Fruit fly (Drosophila melanogaster): Measurements from ENCODE around the gene Mrm2.

The Mrm2 gene

dm6 chr3R:19890340-19890998 is 29.1 kb downstream of the Mrm2 start, which contains the start of gene CG4733:
Gene CG4733 (plus strand): TSS chr3R:19890689.
- no peak for TF ChIP-seq CG7045 (GFP tag; optimal IDR thresholded peaks at IDR 0.05)
- no peak for TF ChIP-seq CG1620 (GFP tag; optimal IDR thresholded peaks at IDR 0.05)
- no peak for TF ChIP-seq CG12768 (GFP tag; optimal IDR thresholded peaks at IDR 0.05)
- no peak for TF ChIP-seq Clk (GFP tag; optimal IDR thresholded peaks at IDR 0.05)
- peak; percentile 20 for TF ChIP-seq toe (GFP tag; optimal IDR thresholded peaks at IDR 0.05)
- peak; percentile 30 for TF ChIP-seq CG7101 (tag; optimal IDR thresholded peaks at IDR 0.05)
- peak; percentile 33 for TF ChIP-seq ovo (GFP tag; optimal IDR thresholded peaks at IDR 0.05)
- peak; percentile 55 for TF ChIP-seq CG5204 (GFP tag; optimal IDR thresholded peaks at IDR 0.05)
- no peak for TF ChIP-seq Mnt (GFP tag; optimal IDR thresholded peaks at IDR 0.05)
- no peak for TF ChIP-seq CG33017 (tag; optimal IDR thresholded peaks at IDR 0.05)
- no peak for TF ChIP-seq cnc (optimal IDR thresholded peaks at IDR 0.05)
- TF ChIP-seq Crg-1 (GFP tag; optimal IDR thresholded peaks at IDR 0.05), result no peak
- TF ChIP-seq pad (GFP tag; optimal IDR thresholded peaks at IDR 0.05), result peak; percentile 2
- TF ChIP-seq tj (GFP tag; optimal IDR thresholded peaks at IDR 0.05), result peak; percentile 7
- no peak for TF ChIP-seq CG11617 (GFP tag; optimal IDR thresholded peaks at IDR 0.05)
- TF ChIP-seq Hr96 (GFP tag; optimal IDR thresholded peaks at IDR 0.05), result no peak

- TF ChIP-seq CG14711 (tag; optimal IDR thresholded peaks at IDR 0.05) (no peak), CG12768 (GFP tag; optimal IDR thresholded peaks at IDR 0.05) (peak; percentile 12), Crg-1 (GFP tag; optimal IDR thresholded peaks at IDR 0.05) (no peak)
Observed at dm6 chr3R:19891363-19891762, 30.0 kb downstream of the Mrm2 start.

- TF ChIP-seq Clk (GFP tag; optimal IDR thresholded peaks at IDR 0.05) (no peak), ovo (GFP tag; optimal IDR thresholded peaks at IDR 0.05) (no peak), CG14711 (tag; optimal IDR thresholded peaks at IDR 0.05) (peak; percentile 15), CG1620 (GFP tag; optimal IDR thresholded peaks at IDR 0.05) (no peak), CG7045 (GFP tag; optimal IDR thresholded peaks at IDR 0.05) (peak; percentile 28), cic (GFP tag; optimal IDR thresholded peaks at IDR 0.05) (no peak), pad (GFP tag; optimal IDR thresholded peaks at IDR 0.05) (no peak), CG7101 (tag; optimal IDR thresholded peaks at IDR 0.05) (peak; percentile 14), bab1 (GFP tag; optimal IDR thresholded peaks at IDR 0.05) (no peak), tj (GFP tag; optimal IDR thresholded peaks at IDR 0.05) (no peak), Crg-1 (GFP tag; optimal IDR thresholded peaks at IDR 0.05) (no peak), CG33017 (tag; optimal IDR thresholded peaks at IDR 0.05) (no peak), toe (GFP tag; optimal IDR thresholded peaks at IDR 0.05) (peak; percentile 35), Mnt (GFP tag; optimal IDR thresholded peaks at IDR 0.05) (no peak), kay (GFP tag; ENCODE audit: borderline replicate concordance) (no peak), cnc (optimal IDR thresholded peaks at IDR 0.05) (no peak), CG12768 (GFP tag; optimal IDR thresholded peaks at IDR 0.05) (peak; percentile 15), Hr96 (GFP tag; optimal IDR thresholded peaks at IDR 0.05) (peak; percentile 35), CG11617 (GFP tag; optimal IDR thresholded peaks at IDR 0.05) (no peak), CG5204 (GFP tag; optimal IDR thresholded peaks at IDR 0.05) (no peak)
Observed at dm6 chr3R:19892046-19892445, 30.6 kb downstream of the Mrm2 start.

DNA sequence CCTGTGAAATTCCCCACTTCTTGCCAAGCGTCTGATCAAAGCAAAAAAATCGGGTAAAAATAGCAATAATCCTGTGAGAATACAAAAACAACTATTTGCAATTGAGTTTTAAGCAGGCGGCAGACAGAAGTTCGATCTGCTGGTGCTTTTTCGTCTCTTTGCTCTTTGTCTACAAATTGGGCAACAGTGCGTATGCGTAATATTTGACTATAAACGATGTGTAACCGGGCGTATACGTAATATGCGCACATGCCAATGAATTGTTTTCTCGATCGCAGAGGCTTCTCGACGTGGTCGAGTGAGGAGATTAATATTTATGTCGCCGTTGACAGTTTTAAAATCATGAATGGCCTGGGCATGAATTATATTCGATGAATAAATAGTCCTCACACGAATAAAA is 33.9 kb downstream of the Mrm2 start:
- TF ChIP-seq kay (GFP tag; ENCODE audit: borderline replicate concordance) (no peak), bab1 (GFP tag; optimal IDR thresholded peaks at IDR 0.05) (no peak), Clk (GFP tag; optimal IDR thresholded peaks at IDR 0.05) (no peak), CG14711 (tag; optimal IDR thresholded peaks at IDR 0.05) (no peak), cnc (optimal IDR thresholded peaks at IDR 0.05) (no peak), cic (GFP tag; optimal IDR thresholded peaks at IDR 0.05) (no peak), Mnt (GFP tag; optimal IDR thresholded peaks at IDR 0.05) (no peak), CG5204 (GFP tag; optimal IDR thresholded peaks at IDR 0.05) (no peak), CG12768 (GFP tag; optimal IDR thresholded peaks at IDR 0.05) (no peak), Hr96 (GFP tag; optimal IDR thresholded peaks at IDR 0.05) (no peak), CG1620 (GFP tag; optimal IDR thresholded peaks at IDR 0.05) (no peak), ovo (GFP tag; optimal IDR thresholded peaks at IDR 0.05) (no peak), CG11617 (GFP tag; optimal IDR thresholded peaks at IDR 0.05) (no peak), tj (GFP tag; optimal IDR thresholded peaks at IDR 0.05) (no peak), CG33017 (tag; optimal IDR thresholded peaks at IDR 0.05) (no peak), Crg-1 (GFP tag; optimal IDR thresholded peaks at IDR 0.05) (no peak), CG7101 (tag; optimal IDR thresholded peaks at IDR 0.05) (no peak), pad (GFP tag; optimal IDR thresholded peaks at IDR 0.05) (no peak), toe (GFP tag; optimal IDR thresholded peaks at IDR 0.05) (no peak)

dm6 chr3R:19901742-19902141 is 40.3 kb downstream of the Mrm2 start:
- TF ChIP-seq CG1620 (GFP tag; optimal IDR thresholded peaks at IDR 0.05) (no peak), pad (GFP tag; optimal IDR thresholded peaks at IDR 0.05) (no peak), cic (GFP tag; optimal IDR thresholded peaks at IDR 0.05) (no peak), CG11617 (GFP tag; optimal IDR thresholded peaks at IDR 0.05) (no peak), ovo (GFP tag; optimal IDR thresholded peaks at IDR 0.05) (no peak)

dm6 chr3R:19902328-19902727 is 40.9 kb downstream of the Mrm2 start:
- TF ChIP-seq toe (GFP tag; optimal IDR thresholded peaks at IDR 0.05) (no peak), Mnt (GFP tag; optimal IDR thresholded peaks at IDR 0.05) (no peak), Crg-1 (GFP tag; optimal IDR thresholded peaks at IDR 0.05) (no peak), CG33017 (tag; optimal IDR thresholded peaks at IDR 0.05) (no peak), Clk (GFP tag; optimal IDR thresholded peaks at IDR 0.05) (no peak), bab1 (GFP tag; optimal IDR thresholded peaks at IDR 0.05) (no peak), CG7045 (GFP tag; optimal IDR thresholded peaks at IDR 0.05) (no peak), CG11617 (GFP tag; optimal IDR thresholded peaks at IDR 0.05) (no peak), ovo (GFP tag; optimal IDR thresholded peaks at IDR 0.05) (no peak), CG1620 (GFP tag; optimal IDR thresholded peaks at IDR 0.05) (no peak), CG14711 (tag; optimal IDR thresholded peaks at IDR 0.05) (no peak), Hr96 (GFP tag; optimal IDR thresholded peaks at IDR 0.05) (no peak), kay (GFP tag; ENCODE audit: borderline replicate concordance) (no peak), CG7101 (tag; optimal IDR thresholded peaks at IDR 0.05) (no peak), pad (GFP tag; optimal IDR thresholded peaks at IDR 0.05) (no peak), cic (GFP tag; optimal IDR thresholded peaks at IDR 0.05) (no peak), CG5204 (GFP tag; optimal IDR thresholded peaks at IDR 0.05) (no peak), tj (GFP tag; optimal IDR thresholded peaks at IDR 0.05) (no peak)

All from whole organism, adult.